Worm (Caenorhabditis elegans) whole organism, L1 larva: Measurements from ENCODE around the gene R13A1.3.

Experiments
- C16A3.4 ChIP-seq: fragments of 150-350 bp; optimal IDR thresholded peaks from 2 replicates; lab custom pipeline; 2014; ENCODE audit warnings: missing biosample characterization, missing genetic modification characterization
- C34B4.2 ChIP-seq: sonication (generic microtip); optimal IDR thresholded peaks from 2 replicates; lab custom pipeline; 2017; ENCODE audit warnings: mild to moderate bottlenecking, missing genetic modification characterization, missing compliant biosample characterization
- Y116A8C.19 ChIP-seq: sonication (generic microtip); optimal IDR thresholded peaks from 2 replicates; lab custom pipeline; 2016; ENCODE audit warnings: missing compliant biosample characterization, missing genetic modification characterization, borderline replicate concordance
- aha-1 ChIP-seq: fragments of 150-350 bp; optimal IDR thresholded peaks from 2 replicates; lab custom pipeline; 2014; ENCODE audit warnings: missing biosample characterization, missing genetic modification characterization
- ama-1 ChIP-seq: fragments of 150-350 bp; optimal IDR thresholded peaks from 2 replicates; lab custom pipeline; 2014
- blmp-1 ChIP-seq: fragments of 150-350 bp; optimal IDR thresholded peaks from 2 replicates; lab custom pipeline; 2014; ENCODE audit warnings: missing biosample characterization, missing genetic modification characterization
- ceh-63 ChIP-seq: fragments of 200-800 bp; sonication (Bioruptor generic); optimal IDR thresholded peaks from 2 replicates; lab custom pipeline; 2018; ENCODE audit warnings: mild to moderate bottlenecking, missing genetic modification characterization, missing compliant biosample characterization
- ceh-8 ChIP-seq: fragments of 200-800 bp; sonication (Bioruptor generic); optimal IDR thresholded peaks from 2 replicates; lab custom pipeline; 2018; ENCODE audit warnings: mild to moderate bottlenecking, missing genetic modification characterization, moderate library complexity, missing compliant biosample characterization
- ceh-88 ChIP-seq: fragments of 200-800 bp; sonication (Bioruptor generic); IDR thresholded peaks from 2 replicates; pipeline ENCODE4 v1.3.6; 2022; ENCODE audit warnings: missing genetic modification characterization, missing compliant biosample characterization
- dsc-1 ChIP-seq: sonication (generic microtip); optimal IDR thresholded peaks from 2 replicates; lab custom pipeline; 2016; ENCODE audit warnings: mild to moderate bottlenecking, missing genetic modification characterization, missing compliant biosample characterization
- efl-1 ChIP-seq, 4 experiments: fragments of 150-350 bp; optimal IDR thresholded peaks in 3 of 4; peaks in 1 of 4; 1 replicate in 1 of 4; 2 replicates in 3 of 4; lab custom pipeline; 2014; ENCODE audit warnings: missing biosample characterization in 2 of 4, missing genetic modification characterization in 2 of 4, missing genetic modification reagents in 2 of 4
- efl-3 ChIP-seq: fragments of 200-800 bp; sonication (Bioruptor generic); optimal IDR thresholded peaks from 2 replicates; lab custom pipeline; 2018; ENCODE audit warnings: mild to moderate bottlenecking, missing genetic modification characterization, missing compliant biosample characterization
- egl-13 ChIP-seq: sonication (generic microtip); optimal IDR thresholded peaks from 2 replicates; lab custom pipeline; 2016; ENCODE audit warnings: missing genotype, missing genetic modification reagents, missing genetic modification characterization, missing compliant biosample characterization
- egl-27 ChIP-seq, 2 experiments: fragments of 150-350 bp in 1 of 2; sonication (generic microtip); optimal IDR thresholded peaks; 3 replicates each; lab custom pipeline; 2017 to 2018; ENCODE audit warnings: missing biosample characterization in 2 of 2, missing genetic modification characterization in 2 of 2, missing genetic modification reagents in 2 of 2
- elt-2 ChIP-seq: sonication (generic microtip); optimal IDR thresholded peaks from 2 replicates; lab custom pipeline; 2016; ENCODE audit warnings: missing genetic modification characterization, mild to moderate bottlenecking, inconsistent platforms, missing compliant biosample characterization, missing genetic modification reagents
- fkh-10 ChIP-seq: sonication (generic microtip); optimal IDR thresholded peaks from 2 replicates; lab custom pipeline; 2017; ENCODE audit warnings: missing biosample characterization, missing genetic modification reagents, missing genetic modification characterization
- fkh-4 ChIP-seq: sonication (generic microtip); optimal IDR thresholded peaks from 2 replicates; lab custom pipeline; 2016; ENCODE audit warnings: missing compliant biosample characterization, missing genetic modification characterization, borderline replicate concordance
- hlh-17 ChIP-seq: fragments of 200-800 bp; sonication (Bioruptor generic); optimal IDR thresholded peaks from 2 replicates; lab custom pipeline; 2018; ENCODE audit warnings: missing genetic modification characterization, mild to moderate bottlenecking, missing compliant biosample characterization, moderate library complexity, borderline replicate concordance
- irx-1 ChIP-seq: sonication (generic microtip); optimal IDR thresholded peaks from 2 replicates; lab custom pipeline; 2016; ENCODE audit warnings: missing genetic modification characterization, missing compliant biosample characterization
- jun-1 ChIP-seq: fragments of 150-350 bp; optimal IDR thresholded peaks from 2 replicates; lab custom pipeline; 2014; ENCODE audit warnings: missing biosample characterization, missing genetic modification reagents, missing genetic modification characterization
- lin-14 ChIP-seq: fragments of 200-800 bp; sonication (Bioruptor generic); optimal IDR thresholded peaks from 2 replicates; lab custom pipeline; 2018; ENCODE audit warnings: mild to moderate bottlenecking, missing genetic modification characterization, moderate library complexity, missing compliant biosample characterization
- lin-15B ChIP-seq: fragments of 150-350 bp; sonication (generic microtip); optimal IDR thresholded peaks from 3 replicates; lab custom pipeline; 2014; ENCODE audit warnings: missing biosample characterization, missing genetic modification characterization
- lin-35 ChIP-seq, 2 experiments: fragments of 150-350 bp; optimal IDR thresholded peaks; 2 replicates each; lab custom pipeline; 2014; ENCODE audit warnings: missing biosample characterization in 2 of 2, missing genetic modification characterization in 2 of 2, missing genetic modification reagents in 2 of 2
- lsy-2 ChIP-seq, 2 experiments: fragments of 150-350 bp; optimal IDR thresholded peaks; 2 replicates each; lab custom pipeline; 2014; ENCODE audit warnings: missing biosample characterization in 2 of 2, missing genetic modification characterization in 2 of 2
- mab-9 ChIP-seq: fragments of 200-800 bp; sonication (Bioruptor generic); IDR thresholded peaks from 2 replicates; pipeline ENCODE4 v1.3.6; 2022; ENCODE audit warnings: missing genetic modification reagents, missing genetic modification characterization, missing compliant biosample characterization
- nhr-19 ChIP-seq: fragments of 200-800 bp; sonication (Bioruptor generic); conservative IDR thresholded peaks from 2 replicates; pipeline ENCODE4 v1.3.6; 2022; ENCODE audit warnings: missing genetic modification characterization, missing compliant biosample characterization
- nhr-20 ChIP-seq: sonication (generic microtip); optimal IDR thresholded peaks from 2 replicates; lab custom pipeline; 2016; ENCODE audit warnings: mild to moderate bottlenecking, missing genetic modification characterization, missing compliant biosample characterization
- nhr-28 ChIP-seq: fragments of 150-350 bp; optimal IDR thresholded peaks from 2 replicates; lab custom pipeline; 2014; ENCODE audit warnings: missing biosample characterization, missing genetic modification characterization
- nhr-47 ChIP-seq: sonication (generic microtip); optimal IDR thresholded peaks from 2 replicates; lab custom pipeline; 2016; ENCODE audit warnings: mild to moderate bottlenecking, missing genetic modification characterization, moderate library complexity, missing compliant biosample characterization
- nhr-71 ChIP-seq: sonication (generic microtip); optimal IDR thresholded peaks from 2 replicates; lab custom pipeline; 2016; ENCODE audit warnings: mild to moderate bottlenecking, missing genetic modification characterization, moderate library complexity, missing compliant biosample characterization
- pqm-1 ChIP-seq: sonication (generic microtip); optimal IDR thresholded peaks from 3 replicates; lab custom pipeline; 2017; ENCODE audit warnings: missing biosample characterization, missing genetic modification characterization
- rnt-1 ChIP-seq: sonication (generic microtip); optimal IDR thresholded peaks from 2 replicates; lab custom pipeline; 2016; ENCODE audit warnings: mild to moderate bottlenecking, missing genetic modification characterization, moderate library complexity, missing compliant biosample characterization
- sptf-1 ChIP-seq: fragments of 150-350 bp; optimal IDR thresholded peaks from 2 replicates; lab custom pipeline; 2014; ENCODE audit warnings: missing biosample characterization, missing genetic modification characterization
- tlp-1 ChIP-seq: fragments of 150-350 bp; optimal IDR thresholded peaks from 2 replicates; lab custom pipeline; 2014; ENCODE audit warnings: missing biosample characterization, missing genetic modification characterization
- unc-130 ChIP-seq: fragments of 150-350 bp; optimal IDR thresholded peaks from 2 replicates; lab custom pipeline; 2017; ENCODE audit warnings: missing biosample characterization, missing genetic modification characterization, inconsistent platforms
- zag-1 ChIP-seq: fragments of 150-350 bp; optimal IDR thresholded peaks from 2 replicates; lab custom pipeline; 2014; ENCODE audit warnings: missing biosample characterization, missing genetic modification characterization
- zip-4 ChIP-seq: fragments of 200-800 bp; sonication (Bioruptor generic); optimal IDR thresholded peaks from 2 replicates; lab custom pipeline; 2018; ENCODE audit warnings: mild to moderate bottlenecking, missing genetic modification characterization, moderate library complexity, missing compliant biosample characterization
- ztf-11 ChIP-seq, 2 experiments: sonication (generic microtip); optimal IDR thresholded peaks; 2 replicates each; lab custom pipeline; 2016 to 2017; ENCODE audit warnings: missing genetic modification characterization in 2 of 2, missing biosample characterization in 1 of 2, missing compliant biosample characterization in 1 of 2
- ztf-4 ChIP-seq: fragments of 150-350 bp; optimal IDR thresholded peaks from 2 replicates; lab custom pipeline; 2014; ENCODE audit warnings: missing biosample characterization, missing genetic modification characterization

The R13A1.3 gene

DNA sequence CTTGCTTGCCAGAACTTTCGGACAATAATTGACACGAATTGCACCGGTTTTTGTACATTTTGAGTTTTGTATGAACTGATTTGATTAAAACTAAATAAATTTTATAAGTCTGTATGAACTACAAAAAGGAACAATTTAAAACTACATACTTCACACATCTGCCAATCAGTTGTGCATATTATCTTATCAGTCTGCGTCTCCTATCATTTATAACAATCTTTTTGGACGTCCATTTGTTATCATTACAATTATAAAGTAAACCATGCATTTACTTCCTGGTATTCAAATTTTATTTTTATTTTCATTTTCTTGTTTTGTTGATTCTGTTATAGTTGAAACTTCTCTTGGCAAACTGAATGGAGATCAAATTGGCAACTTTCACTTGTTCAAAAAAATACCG, 23.5 kb upstream of the R13A1.3 start, which contains the start of gene cest-10:
cest-10 (plus strand) TSS at position 254 of the 400 bp plus-strand sequence.
- no peak for TF ChIP-seq ama-1 (lab: Kevin White, UChicago)
- TF ChIP-seq elt-2 (tag; lab: Kevin White, UChicago), result peak; percentile 74
- TF ChIP-seq tlp-1 (tag; lab: Kevin White, UChicago), result peak; percentile 32
- no peak for TF ChIP-seq sptf-1 (tag; lab: Kevin White, UChicago)
- no peak for TF ChIP-seq C16A3.4 (tag; lab: Kevin White, UChicago)
- TF ChIP-seq fkh-4 (tag; lab: Kevin White, UChicago), result no peak
- TF ChIP-seq egl-27 (tag; optimal IDR thresholded peaks at IDR 0.05; lab: Kevin White, UChicago), result no peak
- no peak for TF ChIP-seq ztf-11 (tag; optimal IDR thresholded peaks at IDR 0.05; lab: Kevin White, UChicago)
- TF ChIP-seq Y116A8C.19 (tag; lab: Kevin White, UChicago), result no peak
- no peak for TF ChIP-seq lin-14
- peak; percentile 13 for TF ChIP-seq jun-1 (tag; lab: Kevin White, UChicago)
- no peak for TF ChIP-seq unc-130 (tag; lab: Kevin White, UChicago)
- TF ChIP-seq nhr-20 (tag; lab: Kevin White, UChicago), result no peak
- no peak for TF ChIP-seq lin-15B (tag; lab: Kevin White, UChicago)
- TF ChIP-seq C34B4.2 (tag; lab: Kevin White, UChicago), result no peak
- no peak for TF ChIP-seq fkh-10 (GFP tag; lab: Kevin White, UChicago)
- TF ChIP-seq efl-1 (optimal IDR thresholded peaks at IDR 0.05; lab: Kevin White, UChicago), result no peak
- TF ChIP-seq efl-1 (GFP tag; optimal IDR thresholded peaks at IDR 0.05 in 1 of 2; lab: Kevin White, UChicago), result peak in 1 of 2 experiments; percentile 50
- TF ChIP-seq mab-9, result no peak
- TF ChIP-seq nhr-71 (tag; lab: Kevin White, UChicago), result no peak
- no peak for TF ChIP-seq aha-1 (tag; lab: Kevin White, UChicago)
- TF ChIP-seq, all 84 proteins: peak for 4

DNA sequence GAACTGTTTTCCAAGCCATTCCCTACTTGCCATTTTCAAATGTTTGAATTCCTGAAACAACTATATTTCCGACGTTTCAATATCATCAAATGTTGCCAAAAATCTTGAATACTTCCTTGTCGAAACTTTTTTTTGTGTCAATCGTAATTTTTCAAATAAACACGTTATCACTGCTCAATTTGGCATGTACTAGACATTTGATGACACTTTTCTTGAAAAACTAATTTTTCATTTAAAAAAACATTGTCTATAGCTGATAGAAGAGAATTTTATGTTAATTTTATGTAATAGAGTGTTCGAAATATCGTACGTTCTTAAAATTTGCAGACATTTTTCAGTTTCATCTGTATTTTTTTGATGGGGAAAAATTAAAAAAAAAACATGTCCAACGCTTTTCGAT, 21.0 kb upstream of the R13A1.3 start:
- no peak for TF ChIP-seq nhr-19 (GFP tag; lab: Robert Waterston, UW)
- TF ChIP-seq pqm-1 (tag; lab: Kevin White, UChicago), result no peak
- TF ChIP-seq efl-3 (GFP tag; lab: Kevin White, UChicago), result no peak
- no peak for TF ChIP-seq irx-1 (tag; lab: Kevin White, UChicago)
- TF ChIP-seq ceh-88 (GFP tag; lab: Robert Waterston, UW), result no peak
- TF ChIP-seq nhr-28, result no peak
- TF ChIP-seq dsc-1, result no peak
- TF ChIP-seq ztf-4, result no peak
- TF ChIP-seq tlp-1 (tag; lab: Kevin White, UChicago), result no peak
- no peak for TF ChIP-seq ceh-8 (GFP tag; lab: Kevin White, UChicago)
- TF ChIP-seq egl-13 (tag; lab: Kevin White, UChicago), result no peak
- TF ChIP-seq lin-35 (GFP tag; optimal IDR thresholded peaks at IDR 0.05; lab: Kevin White, UChicago), result no peak
- no peak for TF ChIP-seq blmp-1 (tag; lab: Kevin White, UChicago)
- no peak for TF ChIP-seq nhr-47 (tag; lab: Kevin White, UChicago)
- no peak for TF ChIP-seq rnt-1 (tag; lab: Kevin White, UChicago)
- TF ChIP-seq, all 84 proteins: peak for 0

DNA sequence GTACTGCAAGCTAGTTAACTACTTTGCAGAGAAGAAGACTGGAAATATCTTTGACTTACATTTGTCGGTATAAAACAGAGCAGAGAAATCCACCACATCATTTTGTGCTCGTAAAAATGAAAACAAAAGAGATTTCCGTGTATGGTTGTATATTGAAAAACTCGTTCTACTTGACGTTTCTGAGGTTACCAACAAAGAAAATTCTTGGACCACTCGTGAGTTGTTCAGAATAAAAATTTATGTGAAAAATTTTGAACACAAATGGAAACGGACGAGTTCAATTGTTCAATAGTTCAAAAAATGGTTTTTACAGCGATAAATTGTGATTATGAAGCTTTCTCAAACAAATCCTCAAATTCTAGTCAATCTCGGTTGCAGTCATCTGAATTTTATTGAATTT, 19.2 kb upstream of the R13A1.3 start, which contains the start of gene clec-179:
clec-179 (minus strand) TSS at position 101 of the 400 bp plus-strand sequence.
- TF ChIP-seq lsy-2 (tag; optimal IDR thresholded peaks at IDR 0.05; lab: Kevin White, UChicago), result no peak
- no peak for TF ChIP-seq ztf-11 (tag; optimal IDR thresholded peaks at IDR 0.05; lab: Kevin White, UChicago)
- TF ChIP-seq lin-14, result no peak
- no peak for TF ChIP-seq fkh-4 (tag; lab: Kevin White, UChicago)
- no peak for TF ChIP-seq ceh-63 (GFP tag; lab: Kevin White, UChicago)
- no peak for TF ChIP-seq zag-1
- TF ChIP-seq dsc-1, result no peak
- TF ChIP-seq hlh-17 (GFP tag; lab: Kevin White, UChicago), result no peak
- no peak for TF ChIP-seq pqm-1 (tag; lab: Kevin White, UChicago)
- TF ChIP-seq unc-130 (tag; lab: Kevin White, UChicago), result no peak
- TF ChIP-seq ceh-8 (GFP tag; lab: Kevin White, UChicago), result no peak
- TF ChIP-seq zip-4 (GFP tag; lab: Kevin White, UChicago), result no peak
